Worm (Caenorhabditis elegans): ENCODE data around the gene col-89.

col-89 gene

DNA sequence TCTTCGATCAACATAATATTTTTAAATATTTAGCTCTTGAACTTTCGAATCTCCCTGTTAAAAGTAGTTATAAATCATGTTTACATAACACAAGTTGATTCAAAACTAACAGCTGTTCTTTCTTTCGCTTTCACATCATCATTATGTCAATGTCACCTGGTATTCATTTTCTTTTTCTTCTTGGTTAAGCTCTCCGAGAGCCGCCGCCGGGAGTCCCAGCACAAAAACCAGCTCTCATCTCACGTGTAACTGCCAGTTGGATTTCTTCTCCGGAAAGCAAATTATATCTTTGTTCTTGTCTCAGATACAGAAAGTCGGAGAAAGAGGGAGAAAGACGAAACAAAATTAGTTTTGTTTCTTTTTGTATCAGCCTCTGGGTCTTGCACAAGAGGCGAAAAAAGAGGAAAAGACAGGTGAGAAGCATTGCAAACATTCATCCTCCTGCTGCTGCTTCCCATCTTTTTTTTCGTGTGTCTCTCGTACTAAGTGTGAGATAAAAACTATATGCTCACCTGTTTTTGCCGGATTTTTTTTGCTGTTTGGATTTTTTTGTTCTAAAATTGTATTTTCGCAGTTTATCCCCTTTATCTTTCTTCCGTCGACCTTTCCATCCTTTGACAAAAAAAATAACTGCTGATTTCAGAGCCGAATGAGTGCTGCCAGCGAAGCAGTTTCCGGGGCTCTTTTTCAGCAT, 16.5 kb upstream of the col-89 start, which contains the start of gene F17C8.3 (continued):
- TF ChIP-seq aha-1 (tag; optimal IDR thresholded peaks at IDR 0.05) (no peak), ztf-11 (tag; optimal IDR thresholded peaks at IDR 0.05) (no peak), mep-1 (tag; optimal IDR thresholded peaks at IDR 0.05) (peak; percentile 20), efl-3 (GFP tag; optimal IDR thresholded peaks at IDR 0.05) (no peak), ceh-8 (GFP tag; optimal IDR thresholded peaks at IDR 0.05) (no peak), pag-3 (tag; optimal IDR thresholded peaks at IDR 0.05; ENCODE audit: borderline replicate concordance, insufficient read depth) (peak; percentile 32), egl-13 (tag; optimal IDR thresholded peaks at IDR 0.05) (no peak), lin-13 (GFP tag; optimal IDR thresholded peaks at IDR 0.05) (no peak), dsc-1 (tag; optimal IDR thresholded peaks at IDR 0.05) (peak; percentile 88), snu-23 (GFP tag; optimal IDR thresholded peaks at IDR 0.05) (peak; percentile 53), nhr-12 (tag; optimal IDR thresholded peaks at IDR 0.05) (no peak), zip-4 (GFP tag; optimal IDR thresholded peaks at IDR 0.05) (no peak), unc-86 (tag; optimal IDR thresholded peaks at IDR 0.05) (no peak)

DNA sequence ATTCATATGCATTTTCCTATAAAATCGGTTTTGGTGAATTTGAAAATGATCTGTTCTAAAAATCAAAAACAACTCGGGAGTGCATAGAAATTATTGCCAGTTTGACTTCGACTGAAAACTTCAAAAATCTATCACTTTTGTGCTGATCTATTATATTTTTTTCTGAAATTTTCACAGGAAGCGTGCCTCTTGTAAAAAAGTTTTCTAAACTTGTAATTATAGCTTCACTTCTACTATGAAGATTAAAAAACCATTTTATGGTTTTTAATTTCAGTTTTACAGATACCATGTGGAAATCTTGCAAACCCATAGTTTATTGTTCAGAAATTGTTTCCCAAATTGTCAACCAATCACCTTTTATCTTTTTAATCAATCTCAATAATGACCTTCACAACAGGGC, 13.9 kb upstream of the col-89 start, which contains the start of gene F17C8.9:
Gene F17C8.9 (plus strand): TSS at position 301 of the 400 bp plus-strand sequence.
- TF ChIP-seq nhr-11 (tag; optimal IDR thresholded peaks at IDR 0.05) (no peak), nhr-28 (tag; optimal IDR thresholded peaks at IDR 0.05) (no peak), aha-1 (tag; optimal IDR thresholded peaks at IDR 0.05) (no peak), blmp-1 (tag; optimal IDR thresholded peaks at IDR 0.05) (no peak), fkh-10 (GFP tag; optimal IDR thresholded peaks at IDR 0.05) (no peak), efl-1 (optimal IDR thresholded peaks at IDR 0.05) (no peak), efl-1 (GFP tag; optimal IDR thresholded peaks at IDR 0.05 in 1 of 2) (no peak), snpc-4 (tag; optimal IDR thresholded peaks at IDR 0.05) (no peak), C16A3.4 (tag; optimal IDR thresholded peaks at IDR 0.05) (no peak), unc-30 (tag; optimal IDR thresholded peaks at IDR 0.05) (no peak), elt-2 (tag; optimal IDR thresholded peaks at IDR 0.05) (no peak), sup-37 (GFP tag; optimal IDR thresholded peaks at IDR 0.05) (no peak), C34B4.2 (tag; optimal IDR thresholded peaks at IDR 0.05) (no peak)

DNA sequence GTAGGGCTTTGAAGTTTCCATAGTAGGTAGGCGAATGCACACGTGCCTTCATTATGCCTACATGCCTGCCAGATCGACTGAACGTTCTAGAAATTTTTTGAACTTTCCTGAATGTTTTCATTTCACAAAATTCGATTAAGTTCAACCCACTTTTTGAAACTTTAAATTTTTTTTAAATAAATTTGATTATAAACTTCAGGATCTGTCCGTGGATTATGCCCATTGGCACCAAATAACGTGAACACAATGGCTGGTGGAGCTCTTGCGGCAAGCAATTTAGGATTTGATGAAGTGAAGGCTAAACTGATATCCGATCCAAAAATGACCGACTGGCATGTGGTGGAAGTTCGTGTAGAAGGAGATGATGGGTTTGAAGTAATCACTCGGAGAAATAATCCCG, 12.5 kb upstream of the col-89 start, which contains the start of gene F17C8.7:
Gene F17C8.7 (plus strand): TSS at position 301 of the 400 bp plus-strand sequence.
- TF ChIP-seq pax-3 (tag; optimal IDR thresholded peaks at IDR 0.05) = no peak
- no peak for TF ChIP-seq fkh-10 (GFP tag; optimal IDR thresholded peaks at IDR 0.05)
- TF ChIP-seq fkh-4 (tag; optimal IDR thresholded peaks at IDR 0.05; ENCODE audit: borderline replicate concordance) = no peak
- TF ChIP-seq C04F5.9 (tag; optimal IDR thresholded peaks at IDR 0.05) = no peak
- TF ChIP-seq unc-130 (tag; optimal IDR thresholded peaks at IDR 0.05) = no peak

DNA sequence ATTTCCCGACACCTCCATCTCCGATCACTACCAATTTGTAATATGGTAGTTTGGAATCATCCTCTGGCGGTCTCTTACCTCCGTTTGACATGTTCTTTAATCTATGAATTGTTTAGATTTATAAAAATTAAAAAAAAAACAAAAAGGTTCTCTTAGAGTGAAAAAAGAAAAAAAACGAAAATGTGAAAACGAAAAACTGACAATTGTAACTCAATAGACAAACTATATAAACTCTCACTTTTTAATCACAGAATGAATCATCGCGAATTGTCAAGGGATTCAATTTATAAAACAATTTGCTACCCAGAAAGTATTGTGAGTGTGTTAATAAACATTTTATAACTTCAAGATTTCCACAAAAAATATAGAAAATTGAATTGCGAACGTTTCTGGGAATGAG, 8.0 kb upstream of the col-89 start, which contains the start of gene ras-2:
Gene ras-2 (minus strand): TSS at position 101 of the 400 bp plus-strand sequence.
- TF ChIP-seq unc-30 (tag; optimal IDR thresholded peaks at IDR 0.05) (no peak), egl-27 (tag; optimal IDR thresholded peaks at IDR 0.05) (no peak), lin-15B (tag; optimal IDR thresholded peaks at IDR 0.05) (no peak), lsy-2 (tag; optimal IDR thresholded peaks at IDR 0.05) (no peak), vab-15 (tag; optimal IDR thresholded peaks at IDR 0.05) (no peak), unc-62 (GFP tag; optimal IDR thresholded peaks at IDR 0.05) (no peak), C34B4.2 (tag; optimal IDR thresholded peaks at IDR 0.05) (no peak), xbp-1 (tag; optimal IDR thresholded peaks at IDR 0.05) (no peak), tbx-2 (tag; optimal IDR thresholded peaks at IDR 0.05) (no peak), efl-1 (optimal IDR thresholded peaks at IDR 0.05) (no peak), efl-1 (GFP tag; optimal IDR thresholded peaks at IDR 0.05 in 1 of 2) (no peak), nhr-85 (tag) (no peak), nhr-19 (GFP tag; conservative IDR thresholded peaks at IDR 0.05) (no peak), lin-39 (tag; optimal IDR thresholded peaks at IDR 0.05) (no peak), swsn-7 (tag; optimal IDR thresholded peaks at IDR 0.05) (no peak), unc-86 (tag; optimal IDR thresholded peaks at IDR 0.05) (no peak), zip-4 (GFP tag; optimal IDR thresholded peaks at IDR 0.05) (no peak), skn-1 (tag; optimal IDR thresholded peaks at IDR 0.05) (no peak), unc-130 (tag; optimal IDR thresholded peaks at IDR 0.05) (no peak), alr-1 (tag; optimal IDR thresholded peaks at IDR 0.05; ENCODE audit: borderline replicate concordance) (no peak)

All from whole organism, L1 larva.